Fruit fly (Drosophila melanogaster) whole organism, embryonic: Measurements from ENCODE around the gene Gmap.

Experiments
- Adf1 ChIP-seq: fragments of 200-800 bp; sonication (Bioruptor generic); IDR thresholded peaks from 2 replicates; pipeline ENCODE4 v1.3.6; 2022; ENCODE audit warnings: missing biosample characterization, missing genetic modification characterization
- BEAF-32 ChIP-seq: fragments of 200-800 bp; sonication (Bioruptor generic); optimal IDR thresholded peaks from 3 replicates; lab custom pipeline; 2017; ENCODE audit warnings: missing biosample characterization, missing genetic modification characterization, mild to moderate bottlenecking, moderate library complexity, missing genetic modification reagents
- Bgb ChIP-seq: fragments of 200-800 bp; sonication (Bioruptor generic); IDR thresholded peaks from 2 replicates; pipeline ENCODE4 v1.3.6; 2022; ENCODE audit warnings: missing biosample characterization, missing genetic modification characterization; ENCODE audit not compliant: partially characterized antibody
- Bteb2 ChIP-seq: fragments of 200-800 bp; sonication (Bioruptor generic); optimal IDR thresholded peaks from 2 replicates; lab custom pipeline; 2016; ENCODE audit warnings: missing biosample characterization, missing genetic modification characterization
- CG1024 ChIP-seq: fragments of 200-800 bp; sonication (Bioruptor generic); IDR thresholded peaks from 2 replicates; pipeline ENCODE4 v1.3.6; 2022; ENCODE audit warnings: missing biosample characterization, missing genetic modification characterization
- CG10979 ChIP-seq: fragments of 200-800 bp; sonication (Bioruptor generic); optimal IDR thresholded peaks from 2 replicates; lab custom pipeline; 2018; ENCODE audit warnings: missing biosample characterization, mild to moderate bottlenecking, missing genetic modification characterization, moderate library complexity
- CG11398 ChIP-seq: fragments of 200-800 bp; sonication (Bioruptor generic); optimal IDR thresholded peaks from 2 replicates; lab custom pipeline; 2016; ENCODE audit warnings: missing biosample characterization, missing genetic modification characterization
- CG12659 ChIP-seq: fragments of 200-800 bp; sonication (Bioruptor generic); optimal IDR thresholded peaks from 3 replicates; lab custom pipeline; 2017; ENCODE audit warnings: mild to moderate bottlenecking, missing biosample characterization, missing genetic modification reagents, missing genetic modification characterization
- CG13123 ChIP-seq: fragments of 200-800 bp; sonication (Bioruptor generic); optimal IDR thresholded peaks from 2 replicates; lab custom pipeline; 2016; ENCODE audit warnings: missing biosample characterization, missing genetic modification characterization
- CG13894 ChIP-seq: fragments of 200-800 bp; sonication (Bioruptor generic); optimal IDR thresholded peaks from 3 replicates; lab custom pipeline; 2018; ENCODE audit warnings: missing biosample characterization, mild to moderate bottlenecking, missing genetic modification characterization, moderate library complexity
- CG14014 ChIP-seq: fragments of 200-800 bp; sonication (Bioruptor generic); IDR thresholded peaks from 2 replicates; pipeline ENCODE4 v1.3.6; 2022; ENCODE audit warnings: missing biosample characterization, missing genetic modification characterization
- CG17186 ChIP-seq: fragments of 200-800 bp; sonication (Bioruptor generic); optimal IDR thresholded peaks from 3 replicates; lab custom pipeline; 2017; ENCODE audit warnings: missing biosample characterization, missing genetic modification reagents, missing genetic modification characterization
- CG3995 ChIP-seq: fragments of 200-800 bp; sonication (Bioruptor generic); optimal IDR thresholded peaks from 3 replicates; lab custom pipeline; 2016; ENCODE audit warnings: missing biosample characterization, missing genetic modification characterization
- CG42726 ChIP-seq: fragments of 200-800 bp; sonication (Bioruptor generic); IDR thresholded peaks from 2 replicates; pipeline ENCODE4 v1.3.6; 2022; ENCODE audit warnings: missing biosample characterization, missing genetic modification characterization; ENCODE audit not compliant: partially characterized antibody
- CG43689 ChIP-seq: fragments of 200-800 bp; sonication (Bioruptor generic); IDR thresholded peaks from 2 replicates; pipeline ENCODE4 v1.3.6; 2022; ENCODE audit warnings: missing biosample characterization, missing genetic modification characterization
- CG6765 ChIP-seq: fragments of 200-800 bp; sonication (Bioruptor generic); optimal IDR thresholded peaks from 3 replicates; lab custom pipeline; 2017; ENCODE audit warnings: missing biosample characterization, mild to moderate bottlenecking, missing genetic modification characterization
- CG8089 ChIP-seq: fragments of 200-800 bp; sonication (Bioruptor generic); optimal IDR thresholded peaks from 3 replicates; lab custom pipeline; 2016; ENCODE audit warnings: missing biosample characterization, missing genetic modification characterization
- CG8765 ChIP-seq: fragments of 200-800 bp; sonication (Bioruptor generic); IDR thresholded peaks from 2 replicates; pipeline ENCODE4 v1.3.6; 2022; ENCODE audit warnings: missing biosample characterization, missing genetic modification characterization
- Deaf1 ChIP-seq: fragments of 200-800 bp; optimal IDR thresholded peaks from 3 replicates; lab custom pipeline; 2019; ENCODE audit warnings: missing biosample characterization, mild to moderate bottlenecking, missing genetic modification characterization, moderate library complexity
- Dfd ChIP-seq, 2 experiments: fragments of >200 bp; optimal IDR thresholded peaks; 2 replicates each; lab custom pipeline; 2017; ENCODE audit warnings: missing biosample characterization in 2 of 2, missing genetic modification characterization in 2 of 2
- ERR ChIP-seq: fragments of 200-800 bp; sonication (Bioruptor generic); optimal IDR thresholded peaks from 2 replicates; lab custom pipeline; 2016; ENCODE audit warnings: missing biosample characterization, missing genetic modification characterization
- GATAe ChIP-seq: fragments of 200-800 bp; sonication (Bioruptor generic); conservative IDR thresholded peaks from 2 replicates; pipeline ENCODE4 v1.3.6; 2022; ENCODE audit warnings: missing biosample characterization, missing genetic modification characterization
- HLHmδ ChIP-seq: fragments of 200-800 bp; sonication (Bioruptor generic); optimal IDR thresholded peaks from 2 replicates; lab custom pipeline; 2018; ENCODE audit warnings: missing biosample characterization, mild to moderate bottlenecking, missing genetic modification characterization, moderate library complexity
- Hey ChIP-seq: fragments of 200-800 bp; sonication (Bioruptor generic); optimal IDR thresholded peaks from 3 replicates; lab custom pipeline; 2018; ENCODE audit warnings: missing biosample characterization, mild to moderate bottlenecking, missing genetic modification characterization
- HmgZ ChIP-seq: fragments of 200-800 bp; sonication (Bioruptor generic); optimal IDR thresholded peaks from 2 replicates; lab custom pipeline; 2018; ENCODE audit warnings: missing biosample characterization, mild to moderate bottlenecking, missing genetic modification characterization
- Lhr ChIP-seq: fragments of 200-800 bp; sonication (Bioruptor generic); optimal IDR thresholded peaks from 3 replicates; lab custom pipeline; 2017; ENCODE audit warnings: mild to moderate bottlenecking, missing biosample characterization, missing genetic modification reagents, missing genetic modification characterization
- Mad ChIP-seq: fragments of 200-800 bp; sonication (Bioruptor generic); optimal IDR thresholded peaks from 2 replicates; lab custom pipeline; 2016; ENCODE audit warnings: missing biosample characterization, missing genetic modification characterization
- Myb ChIP-seq: fragments of 200-800 bp; sonication (Bioruptor generic); optimal IDR thresholded peaks from 2 replicates; lab custom pipeline; 2016; ENCODE audit warnings: missing biosample characterization, missing genetic modification characterization
- Neu2 ChIP-seq: fragments of 200-800 bp; sonication (Bioruptor generic); optimal IDR thresholded peaks from 3 replicates; lab custom pipeline; 2016; ENCODE audit warnings: missing biosample characterization, missing genetic modification characterization, borderline replicate concordance
- ase ChIP-seq: fragments of 200-800 bp; sonication (Bioruptor generic); IDR thresholded peaks from 3 replicates; pipeline ENCODE4 v1.3.6; 2022; ENCODE audit warnings: missing biosample characterization, missing genetic modification characterization
- bowl ChIP-seq: fragments of 200-800 bp; sonication (Bioruptor generic); IDR thresholded peaks from 2 replicates; pipeline ENCODE4 v1.3.6; 2022; ENCODE audit warnings: missing biosample characterization, missing genetic modification characterization
- bsh ChIP-seq, 2 experiments: fragments of 200-800 bp; sonication (Bioruptor generic); optimal IDR thresholded peaks; 2 replicates each; lab custom pipeline; 2017 to 2018; ENCODE audit warnings: mild to moderate bottlenecking in 2 of 2, missing biosample characterization in 2 of 2, missing genetic modification characterization in 2 of 2, moderate library complexity in 1 of 2
- ci ChIP-seq: fragments of 200-800 bp; sonication (Bioruptor generic); IDR thresholded peaks from 3 replicates; pipeline ENCODE4 v1.3.6; 2022; ENCODE audit warnings: missing biosample characterization, missing genetic modification characterization
- dimm ChIP-seq: fragments of 200-800 bp; sonication (Bioruptor generic); IDR thresholded peaks from 2 replicates; pipeline ENCODE4 v1.3.6; 2022; ENCODE audit warnings: missing biosample characterization, missing genetic modification characterization
- dmrt99B ChIP-seq: fragments of 200-800 bp; sonication (Bioruptor generic); optimal IDR thresholded peaks from 2 replicates; lab custom pipeline; 2018; ENCODE audit warnings: missing biosample characterization, mild to moderate bottlenecking, missing genetic modification characterization, moderate library complexity
- eyg ChIP-seq: fragments of 200-800 bp; sonication (Bioruptor generic); optimal IDR thresholded peaks from 3 replicates; lab custom pipeline; 2016; ENCODE audit warnings: missing biosample characterization, missing genetic modification characterization
- gce ChIP-seq: fragments of 200-800 bp; sonication (Bioruptor generic); IDR thresholded peaks from 3 replicates; pipeline ENCODE4 v1.3.6; 2022; ENCODE audit warnings: missing biosample characterization, missing genetic modification characterization
- hb ChIP-seq: fragments of 200-800 bp; sonication (Bioruptor generic); IDR thresholded peaks from 3 replicates; pipeline ENCODE4 v1.3.6; 2022; ENCODE audit warnings: missing biosample characterization, missing genetic modification characterization; ENCODE audit not compliant: partially characterized antibody
- inv ChIP-seq: fragments of 200-800 bp; sonication (Bioruptor generic); IDR thresholded peaks from 2 replicates; pipeline ENCODE4 v1.3.6; 2022; ENCODE audit warnings: missing biosample characterization, missing genetic modification characterization; ENCODE audit not compliant: partially characterized antibody
- kah ChIP-seq: fragments of 200-800 bp; sonication (Bioruptor generic); optimal IDR thresholded peaks from 2 replicates; lab custom pipeline; 2018; ENCODE audit warnings: missing biosample characterization, mild to moderate bottlenecking, missing genetic modification characterization
- kni ChIP-seq: fragments of 200-800 bp; sonication (Bioruptor generic); optimal IDR thresholded peaks from 3 replicates; lab custom pipeline; 2017; ENCODE audit warnings: mild to moderate bottlenecking, missing biosample characterization, missing genetic modification reagents, missing genetic modification characterization
- mld ChIP-seq: fragments of 200-800 bp; sonication (Bioruptor generic); IDR thresholded peaks from 3 replicates; pipeline ENCODE4 v1.3.6; 2022; ENCODE audit warnings: missing biosample characterization, missing genetic modification characterization; ENCODE audit not compliant: partially characterized antibody
- pfk ChIP-seq: fragments of 200-800 bp; sonication (Bioruptor generic); optimal IDR thresholded peaks from 2 replicates; lab custom pipeline; 2018; ENCODE audit warnings: missing biosample characterization, mild to moderate bottlenecking, missing genetic modification characterization, moderate library complexity
- pnt ChIP-seq: fragments of 200-800 bp; sonication (Bioruptor generic); optimal IDR thresholded peaks from 3 replicates; lab custom pipeline; 2016; ENCODE audit warnings: missing biosample characterization, missing genetic modification characterization
- prd ChIP-seq, 3 experiments: fragments of >200 bp in 2 of 3; fragments of 200-800 bp in 1 of 3; sonication (Bioruptor generic) in 1 of 3; optimal IDR thresholded peaks in 2 of 3; IDR thresholded peaks in 1 of 3; 2 replicates in 2 of 3; 3 replicates in 1 of 3; pipeline versions ENCODE4 v1.3.6 to Lab custom; 2017 to 2022; ENCODE audit warnings: missing biosample characterization in 1 of 3, missing genetic modification characterization in 1 of 3
- rib ChIP-seq: fragments of 200-800 bp; sonication (Bioruptor generic); IDR thresholded peaks from 2 replicates; pipeline ENCODE4 v1.3.6; 2022; ENCODE audit warnings: missing biosample characterization, missing genetic modification characterization
- salm ChIP-seq: fragments of 200-800 bp; sonication (Bioruptor generic); optimal IDR thresholded peaks from 2 replicates; lab custom pipeline; 2018; ENCODE audit warnings: missing biosample characterization, mild to moderate bottlenecking, missing genetic modification characterization
- sens ChIP-seq: fragments of 200-800 bp; sonication (Bioruptor generic); peaks from one replicate; lab custom pipeline; 2016; ENCODE audit warnings: missing biosample characterization, missing genetic modification characterization
- slp2 ChIP-seq: fragments of 200-800 bp; sonication (Bioruptor generic); optimal IDR thresholded peaks from 2 replicates; lab custom pipeline; 2016; ENCODE audit warnings: missing biosample characterization, missing genetic modification characterization

Gene Gmap

DNA sequence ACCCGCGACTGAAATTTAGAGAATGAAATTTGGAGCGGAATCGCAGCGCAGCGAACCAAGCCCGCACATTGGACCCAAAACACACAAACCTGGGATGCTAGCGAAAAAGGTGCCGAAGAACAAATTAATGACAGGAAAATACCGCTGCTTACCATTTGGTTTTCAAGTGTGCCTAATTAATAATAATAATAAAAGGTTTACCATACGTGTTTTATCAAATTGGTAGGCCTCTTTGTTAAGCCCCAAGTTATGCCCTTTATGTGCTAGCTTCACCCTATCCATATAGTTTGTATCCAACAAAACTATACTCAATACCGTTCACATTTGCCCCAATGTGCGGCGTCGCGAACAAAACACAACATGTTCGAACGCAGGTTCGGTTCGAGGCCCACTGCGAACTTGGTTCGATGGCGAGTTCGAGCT is 67.5 kb downstream of the Gmap start, which contains the start of gene Ac13E (continued):
- TF ChIP-seq pfk (GFP tag; lab: Kevin White, UChicago) (peak; percentile 38), bowl (GFP tag; lab: Robert Waterston, UW) (peak; percentile 56; the same call in 1 of the 2 replicates), gce (GFP tag; lab: Robert Waterston, UW) (0 out of 3 replicates have a peak, but pooled peaks have one; percentile 69), CG42726 (GFP tag; lab: Robert Waterston, UW) (peak; percentile 48; the same call in 1 of the 2 replicates), CG3995 (GFP tag; lab: Kevin White, UChicago) (peak; percentile 58), CG17186 (GFP tag; lab: Kevin White, UChicago) (peak; percentile 81), CG43689 (GFP tag; lab: Robert Waterston, UW) (0 out of 2 replicates have a peak, but pooled peaks have one; percentile 49), BEAF-32 (GFP tag; lab: Kevin White, UChicago) (no peak), Deaf1 (tag; lab: Kevin White, UChicago) (peak; percentile 70), kah (peak; percentile 80), Bgb (GFP tag; lab: Robert Waterston, UW) (peak; percentile 58), Adf1 (GFP tag; lab: Robert Waterston, UW) (peak; percentile 70), dimm (GFP tag; lab: Robert Waterston, UW) (no peak), CG6765 (GFP tag; lab: Kevin White, UChicago) (peak; percentile 83), Mad (GFP tag; lab: Kevin White, UChicago) (peak; percentile 92), hb (GFP tag; lab: Robert Waterston, UW) (peak; percentile 80; the same call in 2 of the 3 replicates), ci (GFP tag; lab: Robert Waterston, UW) (peak; percentile 86), Myb (GFP tag; lab: Kevin White, UChicago) (peak; percentile 57), prd (optimal IDR thresholded peaks at IDR 0.05; lab: Kevin White, UChicago) (no peak), prd (GFP tag; IDR thresholded peaks at IDR 0.05; lab: Robert Waterston, UW) (peak; percentile 91), Hey (peak; percentile 52), CG14014 (GFP tag; lab: Robert Waterston, UW) (peak; percentile 92), CG12659 (peak; percentile 91), ERR (peak; percentile 34), sens (GFP tag; lab: Kevin White, UChicago) (peak; percentile 98), mld (GFP tag; lab: Robert Waterston, UW) (peak; percentile 15; the same call in 1 of the 3 replicates), inv (GFP tag; lab: Robert Waterston, UW) (peak; percentile 61), kni (GFP tag; lab: Kevin White, UChicago) (peak; percentile 88), pnt (GFP tag; lab: Kevin White, UChicago) (peak; percentile 76), CG11398 (peak; percentile 49), CG1024 (GFP tag; lab: Robert Waterston, UW) (peak; percentile 59), eyg (GFP tag; lab: Kevin White, UChicago) (peak; percentile 18), dmrt99B (peak; percentile 92), CG8089 (GFP tag; lab: Kevin White, UChicago) (peak; percentile 71), bsh (GFP tag; optimal IDR thresholded peaks at IDR 0.05; lab: Kevin White, UChicago) (peak; percentile 89 to 90), GATAe (GFP tag; lab: Robert Waterston, UW) (peak; percentile 58; the same call in 1 of the 2 replicates), Bteb2 (peak; percentile 82), CG13123 (GFP tag; lab: Kevin White, UChicago) (peak; percentile 40), salm (tag; lab: Kevin White, UChicago) (peak; percentile 88), ase (GFP tag; lab: Robert Waterston, UW) (peak; percentile 75), Lhr (peak; percentile 72), CG13894 (tag; lab: Kevin White, UChicago) (peak; percentile 79), slp2 (GFP tag; lab: Kevin White, UChicago) (peak; percentile 74), Neu2 (no peak), HLHmδ (GFP tag; lab: Kevin White, UChicago) (no peak), CG8765 (GFP tag; lab: Robert Waterston, UW) (peak; percentile 77), rib (GFP tag; lab: Robert Waterston, UW) (peak; percentile 71), HmgZ (peak; percentile 90), CG10979 (tag; lab: Kevin White, UChicago) (peak; percentile 92), Dfd (GFP tag; optimal IDR thresholded peaks at IDR 0.05; lab: Kevin White, UChicago) (no peak)
